Worm (Caenorhabditis elegans) whole organism, young adult: ENCODE results near the gene F57H12.6.

Experiments
- let-526 ChIP-seq: fragments of 200-800 bp; sonication (Bioruptor generic); IDR thresholded peaks from 2 replicates; pipeline ENCODE4 v1.3.6; 2022; ENCODE audit warnings: missing genetic modification reagents, missing genetic modification characterization, missing compliant biosample characterization
- nfyb-1 ChIP-seq: fragments of 200-800 bp; sonication (Bioruptor generic); IDR thresholded peaks from 2 replicates; pipeline ENCODE4 v1.3.6; 2022; ENCODE audit warnings: missing genetic modification reagents, missing genetic modification characterization, missing compliant biosample characterization
- unc-130 ChIP-seq: sonication (generic microtip); optimal IDR thresholded peaks from 2 replicates; lab custom pipeline; 2016; ENCODE audit warnings: missing genetic modification reagents, missing genetic modification characterization, missing compliant biosample characterization
- unc-62 ChIP-seq: fragments of 150-350 bp; optimal IDR thresholded peaks from 2 replicates; lab custom pipeline; 2014; ENCODE audit warnings: missing biosample characterization, missing genetic modification reagents, missing genetic modification characterization

DNA sequence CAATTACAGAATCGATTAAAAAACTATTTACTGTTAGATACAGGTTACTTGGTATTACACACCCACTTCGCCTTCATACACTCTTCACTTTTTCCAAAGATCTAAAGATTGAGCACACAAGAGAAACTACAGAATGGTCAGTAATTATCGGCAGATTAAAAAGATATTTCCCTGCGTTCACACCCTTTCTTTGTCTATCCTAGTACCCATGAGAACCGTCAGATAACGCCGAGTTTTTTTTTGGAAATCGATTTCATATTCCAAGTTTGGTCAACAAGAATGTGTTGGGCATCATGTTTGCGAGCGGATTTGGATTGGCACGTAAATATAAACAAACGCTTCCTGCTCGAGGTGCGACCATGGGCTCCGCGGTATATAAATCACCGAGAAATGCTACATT lies 37.7 kb upstream of the F57H12.6 start, which contains the start of gene C26B2.8:
- TF ChIP-seq let-526, result no peak
- no peak for TF ChIP-seq nfyb-1 (GFP tag; lab: Robert Waterston, UW)
- no peak for TF ChIP-seq unc-62 (GFP tag; lab: Kevin White, UChicago)
- TF ChIP-seq unc-130 (GFP tag; lab: Kevin White, UChicago), result no peak
